Fruit fly (Drosophila melanogaster) whole organism: Measurements from ENCODE around the gene CG46244.
A peak's percentile ranks its signal among the peaks of the same experiment; 100 is the strongest.

Source experiments
- CG8478 ChIP-seq: fragments of >200 bp; optimal IDR thresholded peaks from 2 replicates; lab custom pipeline; 2018; ENCODE audit warnings: inconsistent platforms
- Dll ChIP-seq: fragments of >200 bp; optimal IDR thresholded peaks from 2 replicates; lab custom pipeline; 2017
- EcR ChIP-seq, 2 experiments: fragments of >200 bp; optimal IDR thresholded peaks; 2 replicates each; lab custom pipeline; 2017; ENCODE audit warnings: missing biosample characterization in 2 of 2, missing genetic modification characterization in 2 of 2, missing genetic modification reagents in 2 of 2
- pan ChIP-seq: fragments of >200 bp; optimal IDR thresholded peaks from 2 replicates; lab custom pipeline; 2017
- psq ChIP-seq: fragments of >200 bp; optimal IDR thresholded peaks from 2 replicates; lab custom pipeline; 2017
- usp ChIP-seq: fragments of >200 bp; optimal IDR thresholded peaks from 2 replicates; lab custom pipeline; 2017; ENCODE audit warnings: missing biosample characterization, missing genetic modification characterization, mixed read lengths

Gene CG46244

DNA sequence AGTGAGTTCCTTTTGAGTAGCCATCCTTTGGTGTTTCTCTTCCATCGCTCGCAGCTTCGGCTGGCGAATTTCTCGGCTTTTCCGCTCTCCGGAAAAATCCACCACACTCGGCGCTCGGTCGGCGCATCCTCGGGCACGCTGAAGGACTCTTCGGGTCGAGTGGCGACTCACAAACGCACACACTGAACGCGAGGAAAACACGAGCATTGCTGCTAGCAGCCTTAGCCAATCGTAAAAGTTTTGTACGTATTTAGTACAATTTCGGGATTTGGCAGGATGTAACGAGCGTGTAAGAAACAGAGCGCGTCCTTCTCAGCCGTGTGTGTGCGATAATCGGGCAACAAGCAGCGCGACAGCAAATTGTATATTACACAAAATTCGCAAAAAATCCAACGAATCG, at the start of gene CG46244:
Gene CG46244 (plus strand): TSS at position 252 of the 400 bp plus-strand sequence.
- no peak for TF ChIP-seq EcR (GFP tag; optimal IDR thresholded peaks at IDR 0.05; lab: Kevin White, UChicago)
- no peak for TF ChIP-seq usp (GFP tag; lab: Kevin White, UChicago)
- no peak for TF ChIP-seq Dll
- no peak for TF ChIP-seq psq (lab: Kevin White, UChicago)
- no peak for TF ChIP-seq pan (lab: Kevin White, UChicago)
- no peak for TF ChIP-seq CG8478 (lab: Kevin White, UChicago)

DNA sequence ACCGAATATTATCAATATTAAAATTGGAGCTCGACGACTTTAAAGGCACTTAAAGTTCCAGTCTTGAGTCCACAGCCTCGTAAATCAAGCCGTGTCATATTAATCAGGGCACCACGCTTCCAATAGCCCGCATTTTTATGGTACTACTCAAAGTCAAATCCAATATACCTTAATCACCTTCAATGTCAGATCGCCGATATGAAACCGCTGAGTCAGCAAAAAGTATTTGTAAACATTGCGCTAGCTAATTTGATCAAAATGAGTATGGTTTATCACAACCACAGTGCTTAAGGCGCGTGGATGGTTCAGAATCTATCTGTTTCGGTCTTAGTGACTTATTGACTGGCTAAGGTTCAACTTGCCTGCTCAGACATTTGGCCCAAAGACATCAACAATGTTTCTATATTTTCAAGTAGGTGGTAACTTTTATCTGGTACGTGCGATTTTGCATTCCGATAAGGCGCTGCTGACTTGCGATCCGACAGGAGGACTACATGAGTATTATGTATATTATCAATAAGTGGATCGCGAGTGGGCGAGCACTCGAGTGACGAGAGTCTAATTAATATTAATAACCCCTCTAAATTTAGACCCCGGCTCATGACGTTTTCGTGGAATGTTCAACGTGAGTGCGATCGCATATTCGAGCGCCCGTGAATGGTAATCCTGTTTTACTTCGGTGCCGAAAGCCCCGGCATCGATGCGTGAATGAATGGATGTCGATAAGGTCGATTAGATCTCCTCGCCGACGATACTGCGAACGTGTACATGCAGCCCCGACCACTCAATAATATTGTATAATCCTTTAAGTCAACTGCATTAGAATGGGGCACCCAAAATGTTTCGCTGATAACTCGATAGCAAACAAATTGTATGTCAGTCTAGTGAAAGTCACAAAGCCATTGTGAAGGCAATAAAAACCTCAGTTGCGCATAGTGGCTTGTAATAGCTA, 43.1 kb upstream of the CG46244 start, which contains the start of gene CG13078:
Gene CG13078 (plus strand): TSS at position 902 of the 952 bp plus-strand sequence.
- TF ChIP-seq usp (GFP tag; lab: Kevin White, UChicago): no peak
- no peak for TF ChIP-seq Dll
- no peak for TF ChIP-seq psq (lab: Kevin White, UChicago)
- no peak for TF ChIP-seq EcR (GFP tag; optimal IDR thresholded peaks at IDR 0.05; lab: Kevin White, UChicago)
- no peak for TF ChIP-seq CG8478 (lab: Kevin White, UChicago)

DNA sequence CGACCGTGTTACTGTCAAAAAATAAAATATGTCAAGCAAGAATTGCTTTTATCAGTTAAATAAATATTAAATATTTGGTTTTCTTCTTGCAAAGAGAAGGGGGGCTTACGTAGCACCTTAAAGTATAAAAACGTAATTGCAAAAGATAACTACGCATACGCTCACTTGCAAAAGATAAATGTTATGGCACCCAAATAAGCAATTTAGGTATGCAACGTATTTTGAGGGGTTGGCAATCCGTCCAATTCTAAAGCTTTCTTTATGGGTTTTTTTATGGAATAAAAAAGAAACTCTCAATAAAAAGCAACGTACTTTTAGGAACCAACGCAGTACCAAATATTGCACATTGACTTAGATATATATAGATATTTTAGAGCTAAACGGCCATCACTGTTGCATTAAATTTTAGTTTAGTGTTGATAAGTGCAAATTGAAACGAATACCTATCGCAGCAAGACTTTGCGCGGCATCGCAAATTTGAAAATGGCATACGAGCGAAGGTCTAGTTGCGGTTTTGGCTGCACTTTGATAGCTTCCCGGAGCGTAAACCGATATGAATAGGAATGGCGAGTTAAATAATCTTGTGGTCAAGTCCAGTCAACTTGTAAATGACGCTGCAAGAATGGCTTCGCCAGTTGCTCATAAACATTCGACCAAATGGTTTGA, 41.0 kb upstream of the CG46244 start, which contains the start of gene CG13077:
Gene CG13077 (plus strand): TSS at position 631 of the 666 bp plus-strand sequence.
- TF ChIP-seq psq (lab: Kevin White, UChicago) (no peak), pan (lab: Kevin White, UChicago) (no peak), CG8478 (lab: Kevin White, UChicago) (no peak), Dll (no peak), usp (GFP tag; lab: Kevin White, UChicago) (no peak), EcR (GFP tag; optimal IDR thresholded peaks at IDR 0.05; lab: Kevin White, UChicago) (no peak)

DNA sequence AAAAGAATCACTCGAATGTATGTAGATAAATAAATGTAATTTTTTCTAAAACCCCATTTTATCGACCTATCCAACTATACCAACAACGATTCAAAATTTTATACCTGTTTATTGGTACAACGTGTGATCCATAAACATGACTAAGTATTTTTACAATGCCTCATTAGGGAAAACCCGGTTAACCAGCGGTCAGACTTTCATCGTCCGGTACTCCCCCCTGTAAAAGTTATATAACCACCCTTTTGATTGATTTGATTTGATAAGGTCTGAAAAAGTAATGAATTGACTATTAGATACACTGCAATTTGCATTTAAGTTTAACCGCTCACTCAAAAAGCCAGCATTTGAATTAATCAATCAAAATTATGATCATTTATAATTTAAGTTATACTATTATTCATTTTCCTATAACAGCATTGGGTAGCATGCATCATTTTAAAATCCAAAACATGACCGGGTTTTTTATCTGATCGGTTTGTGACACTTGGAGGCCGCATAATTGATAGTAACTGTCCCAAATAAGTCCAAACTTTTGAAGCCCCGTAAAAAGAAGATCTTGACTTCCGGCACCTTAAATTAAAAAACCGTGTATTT, 39.0 kb upstream of the CG46244 start:
- TF ChIP-seq CG8478 (lab: Kevin White, UChicago): no peak
- no peak for TF ChIP-seq usp (GFP tag; lab: Kevin White, UChicago)
- TF ChIP-seq EcR (GFP tag; optimal IDR thresholded peaks at IDR 0.05; lab: Kevin White, UChicago): no peak

DNA sequence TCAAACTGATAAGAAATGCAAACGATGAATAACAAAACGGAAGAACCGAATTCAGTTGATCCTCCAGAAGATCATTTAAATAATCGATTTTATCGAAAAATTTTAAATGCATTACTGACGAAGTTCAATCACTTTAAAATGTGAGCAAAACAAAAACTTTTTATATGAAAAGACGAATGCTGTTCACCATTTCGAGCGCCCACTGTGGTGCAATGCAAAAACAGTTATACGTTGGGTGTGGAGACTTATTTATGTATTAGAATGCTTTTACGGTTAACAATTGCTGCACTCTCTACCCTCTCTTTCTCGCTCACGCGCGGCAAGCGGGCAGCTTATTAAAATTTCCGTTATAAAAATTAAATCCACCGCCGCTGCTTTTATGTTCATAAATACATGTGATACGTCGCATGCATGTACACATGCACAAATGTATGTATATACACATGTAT, 35.5 kb upstream of the CG46244 start:
- no peak for TF ChIP-seq pan (lab: Kevin White, UChicago)
- no peak for TF ChIP-seq CG8478 (lab: Kevin White, UChicago)
- TF ChIP-seq usp (GFP tag; lab: Kevin White, UChicago): no peak
- no peak for TF ChIP-seq EcR (GFP tag; optimal IDR thresholded peaks at IDR 0.05; lab: Kevin White, UChicago)
- no peak for TF ChIP-seq Dll
- TF ChIP-seq psq (lab: Kevin White, UChicago): no peak

DNA sequence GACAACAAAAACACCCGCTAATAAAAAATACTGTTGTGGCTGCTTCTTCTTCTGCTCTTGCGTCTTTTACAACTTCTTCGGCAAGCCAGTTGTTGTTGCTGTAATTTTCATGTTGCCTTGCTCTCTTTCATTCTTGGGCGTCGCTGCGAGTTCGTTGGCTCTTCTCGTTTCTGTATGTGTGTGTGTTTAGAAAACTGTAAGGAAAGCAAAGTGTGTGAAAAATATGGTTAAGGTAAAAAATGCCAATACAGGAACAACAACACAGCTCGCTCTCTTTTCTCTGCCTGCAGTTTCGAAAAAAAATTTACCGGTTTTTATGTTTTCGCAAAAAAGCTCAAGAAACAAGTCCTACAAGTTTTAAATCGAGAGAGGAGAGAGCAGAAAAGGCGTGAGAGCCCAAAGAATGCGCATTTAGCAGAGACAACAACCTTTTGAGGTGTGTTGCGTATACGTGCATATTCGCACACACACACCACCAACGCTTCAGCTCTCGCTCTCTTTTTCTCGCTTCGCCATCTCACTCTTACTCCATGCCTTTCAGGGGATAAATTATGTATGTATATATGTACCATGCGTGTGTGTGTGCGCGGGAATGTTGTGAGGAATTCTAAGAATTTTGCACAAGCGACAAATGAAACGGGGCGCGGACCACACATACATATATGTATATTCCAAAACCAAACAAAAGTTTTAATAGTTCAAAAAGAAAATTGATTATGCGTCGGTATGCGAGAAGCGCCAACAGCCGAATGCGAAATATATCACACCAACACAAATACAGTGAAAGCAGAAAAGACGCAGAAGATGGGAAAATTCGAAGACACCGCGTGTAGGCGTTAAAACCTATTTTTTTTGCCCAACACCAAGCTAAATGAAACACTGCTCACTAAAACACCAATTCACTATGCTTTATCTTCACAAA, 34.5 kb upstream of the CG46244 start:
- TF ChIP-seq EcR (GFP tag; optimal IDR thresholded peaks at IDR 0.05; lab: Kevin White, UChicago) (peak; percentile 39 to 84), CG8478 (lab: Kevin White, UChicago) (peak; percentile 64), pan (lab: Kevin White, UChicago) (no peak), Dll (no peak), usp (GFP tag; lab: Kevin White, UChicago) (no peak), psq (lab: Kevin White, UChicago) (no peak)

DNA sequence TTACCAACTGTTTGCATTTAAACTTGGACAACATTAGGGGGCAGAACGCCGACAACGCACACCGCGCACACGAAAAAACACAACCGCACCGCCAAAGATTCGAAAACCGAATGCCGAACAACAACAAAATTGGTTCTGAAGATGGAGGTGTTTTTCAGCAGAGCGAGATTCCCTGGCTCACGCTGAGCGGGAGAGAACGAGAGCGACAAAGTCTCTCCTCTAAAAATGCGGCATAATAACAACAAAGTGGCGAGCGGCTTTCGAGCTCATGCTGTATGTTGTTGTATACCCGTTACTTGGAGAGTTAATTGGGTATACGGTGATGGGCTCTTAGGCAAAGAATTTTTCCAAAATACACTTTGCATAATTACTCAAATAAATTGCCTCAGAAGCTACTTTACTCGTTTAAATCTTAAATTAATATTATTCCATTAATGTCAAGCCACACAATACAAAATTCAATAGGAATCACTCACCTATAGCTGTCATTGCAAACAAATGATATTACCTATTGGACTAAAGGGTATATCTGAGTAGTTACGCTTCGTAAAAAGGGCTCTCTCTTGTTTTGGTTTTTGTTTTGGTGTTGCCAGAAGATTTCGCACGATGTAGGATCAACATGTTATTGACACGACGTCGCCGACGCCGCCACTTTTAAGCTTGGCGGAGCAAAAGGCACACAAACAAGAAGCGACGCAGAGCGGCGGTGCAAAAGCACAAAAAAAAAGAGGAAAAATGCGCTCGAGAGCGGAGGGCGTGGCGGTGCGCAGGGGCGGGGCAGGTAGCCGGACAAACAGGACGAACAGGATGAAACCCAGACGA, 33.7 kb upstream of the CG46244 start:
- TF ChIP-seq pan (lab: Kevin White, UChicago) (peak; percentile 94), EcR (GFP tag; optimal IDR thresholded peaks at IDR 0.05; lab: Kevin White, UChicago) (peak in 1 of 2 experiments; percentile 67), psq (lab: Kevin White, UChicago) (no peak), Dll (peak; percentile 60)

DNA sequence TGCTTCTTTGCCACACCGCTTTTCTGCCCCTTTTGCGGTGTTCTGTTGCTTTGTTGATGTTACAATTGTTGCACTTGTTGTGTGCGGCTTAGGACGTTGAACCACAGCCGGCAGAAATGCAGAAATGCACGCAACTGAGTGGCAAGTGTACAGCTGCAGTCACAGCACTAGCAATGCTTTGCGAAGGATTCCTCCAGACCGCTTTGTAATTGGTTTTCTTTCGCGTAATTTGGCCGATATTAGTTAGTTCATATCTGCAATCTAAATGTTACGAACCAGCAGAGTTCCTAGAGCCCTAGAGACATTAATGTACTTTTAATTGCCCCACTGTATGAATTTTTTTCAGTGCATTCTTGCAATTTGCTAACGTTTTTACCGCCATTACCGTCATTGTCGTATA, 32.0 kb upstream of the CG46244 start:
- TF ChIP-seq psq (lab: Kevin White, UChicago) (no peak), EcR (GFP tag; optimal IDR thresholded peaks at IDR 0.05; lab: Kevin White, UChicago) (peak in 1 of 2 experiments; percentile 83), Dll (no peak), usp (GFP tag; lab: Kevin White, UChicago) (no peak), pan (lab: Kevin White, UChicago) (no peak), CG8478 (lab: Kevin White, UChicago) (no peak)

DNA sequence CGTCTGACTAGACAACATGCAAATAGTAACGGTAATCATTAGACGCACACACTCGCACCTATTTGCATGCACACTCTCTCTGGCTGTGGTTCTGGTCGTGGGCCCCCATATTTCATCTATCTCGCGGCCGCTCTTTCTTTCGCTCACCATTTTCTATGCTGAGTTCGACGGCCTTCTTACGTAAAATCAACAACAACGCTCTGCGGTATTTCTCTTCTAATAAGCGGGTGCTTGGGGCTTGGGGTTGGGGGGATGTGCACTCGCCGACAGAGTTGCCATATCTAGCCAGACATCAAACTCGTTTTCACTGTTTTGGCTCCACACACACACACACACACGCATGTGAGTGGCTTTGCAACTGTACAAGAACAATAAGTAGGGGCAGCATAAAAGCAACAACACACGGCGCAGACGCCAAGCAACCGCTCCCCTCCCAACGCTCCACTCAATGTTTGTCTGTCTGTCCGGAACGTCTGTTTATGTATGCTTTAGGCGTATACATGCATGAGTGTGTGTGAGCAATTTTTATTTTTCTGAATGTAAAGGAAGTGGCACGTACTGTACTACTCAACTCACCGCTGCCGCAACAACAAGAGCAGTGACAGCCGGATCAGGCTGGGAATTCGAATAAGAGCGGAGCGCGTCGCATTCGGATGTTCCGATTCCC, 31.3 kb upstream of the CG46244 start:
- TF ChIP-seq EcR (GFP tag; optimal IDR thresholded peaks at IDR 0.05; lab: Kevin White, UChicago) (peak in 1 of 2 experiments; percentile 92), CG8478 (lab: Kevin White, UChicago) (no peak)
